Worm (Caenorhabditis elegans): ENCODE results near the gene F57A10.2.

DNA sequence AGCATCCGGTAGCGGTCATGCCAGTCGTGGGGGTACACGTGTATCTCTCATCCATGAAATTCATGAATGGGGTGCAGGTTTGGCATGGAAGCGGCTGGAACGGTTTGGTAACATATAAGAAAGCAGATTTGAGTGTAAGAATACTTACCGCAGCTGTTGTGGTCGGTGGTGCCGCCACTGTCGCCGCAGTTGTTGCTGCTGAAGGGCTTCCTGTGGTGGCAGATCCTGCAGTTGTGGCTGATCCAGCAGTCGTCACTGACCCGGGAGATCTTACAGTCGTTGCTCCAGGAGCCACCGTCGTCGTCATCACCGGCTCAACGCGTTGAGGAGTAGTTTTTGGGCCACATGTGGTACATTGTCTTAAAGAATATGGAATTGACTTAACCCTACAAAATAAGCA, 33.4 kb upstream of the F57A10.2 start:
- TF ChIP-seq nhr-237 (tag; optimal IDR thresholded peaks at IDR 0.05) (no peak), ztf-11 (tag; optimal IDR thresholded peaks at IDR 0.05) (no peak), mab-5 (tag; optimal IDR thresholded peaks at IDR 0.05) (no peak), snpc-4 (tag; optimal IDR thresholded peaks at IDR 0.05) (no peak), blmp-1 (tag; optimal IDR thresholded peaks at IDR 0.05; ENCODE audit: insufficient read depth) (no peak), mdl-1 (tag; optimal IDR thresholded peaks at IDR 0.05) (no peak), skn-1 (tag; optimal IDR thresholded peaks at IDR 0.05) (no peak), unc-39 (tag; optimal IDR thresholded peaks at IDR 0.05) (no peak), lin-13 (GFP tag; optimal IDR thresholded peaks at IDR 0.05) (no peak), aly-2 (tag; optimal IDR thresholded peaks at IDR 0.05) (no peak), nhr-11 (tag; optimal IDR thresholded peaks at IDR 0.05) (no peak), unc-62 (GFP tag; optimal IDR thresholded peaks at IDR 0.05) (no peak)
